Worm (Caenorhabditis elegans) whole organism, L1 larva: ENCODE results near the gene rpn-6.2.

Source experiments
- alr-1 ChIP-seq: fragments of 200-800 bp; sonication (Bioruptor generic); optimal IDR thresholded peaks from 2 replicates; lab custom pipeline; 2018; ENCODE audit warnings: borderline replicate concordance, mild to moderate bottlenecking, missing genetic modification characterization, missing compliant biosample characterization
- snpc-4 ChIP-seq: fragments of 150-350 bp; optimal IDR thresholded peaks from 2 replicates; lab custom pipeline; 2014; ENCODE audit warnings: missing biosample characterization, missing genetic modification characterization
- unc-62 ChIP-seq: fragments of 150-350 bp; optimal IDR thresholded peaks from 2 replicates; lab custom pipeline; 2014; ENCODE audit warnings: missing biosample characterization, missing genetic modification reagents, missing genetic modification characterization

- no peak for TF ChIP-seq alr-1
- TF ChIP-seq snpc-4 (tag; lab: Kevin White, UChicago), result no peak
- no peak for TF ChIP-seq unc-62 (GFP tag; lab: Kevin White, UChicago)
These were observed 48.8 kb upstream of the rpn-6.2 start, which contains the start of gene ikke-1 for ce11 chrIII:9050600-9050999.
